Worm (Caenorhabditis elegans) whole organism, L4/young adult: ENCODE measurements around the gene egl-38.

ENCODE experiments used
- W03F9.2 ChIP-seq: fragments of 150-350 bp; optimal IDR thresholded peaks from 2 replicates; lab custom pipeline; 2014; ENCODE audit warnings: missing biosample characterization, missing genetic modification characterization
- dao-5 ChIP-seq: sonication (generic microtip); optimal IDR thresholded peaks from 2 replicates; lab custom pipeline; 2016; ENCODE audit warnings: missing genotype, missing genetic modification characterization, moderate library complexity, missing compliant biosample characterization
- him-1 ChIP-seq: sonication (generic microtip); optimal IDR thresholded peaks from 2 replicates; lab custom pipeline; 2016; ENCODE audit warnings: missing genotype, missing genetic modification reagents, missing genetic modification characterization, missing compliant biosample characterization

DNA sequence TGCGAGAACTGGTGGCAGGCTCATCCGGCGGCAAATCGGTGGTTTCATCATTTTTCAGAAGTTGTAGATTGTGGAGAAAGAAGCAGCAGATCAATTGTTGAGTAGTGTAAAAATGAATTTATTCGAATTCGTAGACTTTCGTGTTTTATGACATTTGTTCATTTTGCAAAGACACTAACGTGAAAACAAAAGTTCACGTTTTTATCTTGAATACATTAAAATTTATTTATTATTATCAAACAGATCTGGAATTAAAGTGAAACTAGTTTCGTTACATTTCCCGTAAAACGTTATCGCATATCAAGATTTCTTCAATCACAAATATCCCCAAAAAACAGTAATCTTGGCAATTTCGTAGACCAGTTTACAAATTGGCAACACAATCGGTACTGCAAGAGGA is 36.6 kb upstream of the egl-38 start, which contains the start of gene T14G10.8:
- TF ChIP-seq dao-5 (no peak), him-1 (no peak), W03F9.2 (no peak)
